Fruit fly (Drosophila melanogaster): ENCODE measurements around the gene Cep290.

dm6 chr3L:882892-883255, 39.1 kb downstream of the Cep290 start:
- TF ChIP-seq CG11294 (GFP tag; IDR thresholded peaks at IDR 0.05) (no peak), CG7368 (GFP tag; optimal IDR thresholded peaks at IDR 0.05) (no peak), esn (GFP tag; optimal IDR thresholded peaks at IDR 0.05) (no peak)

Measured in whole organism, prepupa.